Worm (Caenorhabditis elegans): ENCODE results near the gene T10B5.10.

Gene T10B5.10

ce11 chrV:1829973-1830372 lies 26.1 kb downstream of the T10B5.10 start, which contains the start of gene Y32G9B.1:
TSS of gene Y32G9B.1 (minus strand) at chrV:1830073.
- TF ChIP-seq C04F5.9 (tag; optimal IDR thresholded peaks at IDR 0.05) (no peak), aha-1 (tag; optimal IDR thresholded peaks at IDR 0.05) (no peak), dsc-1 (tag; optimal IDR thresholded peaks at IDR 0.05) (peak; percentile 14), aly-2 (tag; optimal IDR thresholded peaks at IDR 0.05) (no peak), dpl-1 (GFP tag; optimal IDR thresholded peaks at IDR 0.05) (no peak), ceh-88 (GFP tag; IDR thresholded peaks at IDR 0.05) (no peak), nhr-85 (tag) (peak; percentile 30)

ce11 chrV:1824528-1824927 lies 31.5 kb downstream of the T10B5.10 start:
- no peak for TF ChIP-seq hlh-17 (GFP tag; optimal IDR thresholded peaks at IDR 0.05; ENCODE audit: borderline replicate concordance)
- TF ChIP-seq ceh-8 (GFP tag; optimal IDR thresholded peaks at IDR 0.05) = no peak
- no peak for TF ChIP-seq fos-1 (tag; optimal IDR thresholded peaks at IDR 0.05)
- TF ChIP-seq blmp-1 (tag; optimal IDR thresholded peaks at IDR 0.05) = no peak
- no peak for TF ChIP-seq mdl-1 (tag; optimal IDR thresholded peaks at IDR 0.05)
- no peak for TF ChIP-seq dpl-1 (GFP tag; optimal IDR thresholded peaks at IDR 0.05)
- no peak for TF ChIP-seq Y116A8C.19 (tag; optimal IDR thresholded peaks at IDR 0.05; ENCODE audit: borderline replicate concordance)
- no peak for TF ChIP-seq zag-1 (tag; optimal IDR thresholded peaks at IDR 0.05)

ce11 chrV:1821287-1821686 lies 34.8 kb downstream of the T10B5.10 start, which contains the start of the genes gly-7 and mrpl-39:
TSS of gene gly-7 (minus strand) at chrV:1821323.
TSS of gene mrpl-39 (plus strand) at chrV:1821579.
- TF ChIP-seq tbx-2 (tag; optimal IDR thresholded peaks at IDR 0.05) (peak; percentile 32), swsn-7 (tag; optimal IDR thresholded peaks at IDR 0.05) (peak; percentile 11), lsy-2 (tag; optimal IDR thresholded peaks at IDR 0.05) (peak in 1 of 2 experiments; percentile 27), nhr-77 (tag; optimal IDR thresholded peaks at IDR 0.05) (no peak), skn-1 (tag; optimal IDR thresholded peaks at IDR 0.05) (peak; percentile 34), nhr-90 (tag; optimal IDR thresholded peaks at IDR 0.05; ENCODE audit: poor library complexity) (peak; percentile 2), nhr-20 (tag; optimal IDR thresholded peaks at IDR 0.05) (peak; percentile 30), nhr-85 (tag) (peak; percentile 6), C16A3.4 (tag; optimal IDR thresholded peaks at IDR 0.05) (peak; percentile 11), snu-23 (GFP tag; optimal IDR thresholded peaks at IDR 0.05) (peak; percentile 48), unc-130 (tag; optimal IDR thresholded peaks at IDR 0.05) (peak; percentile 20), nhr-47 (tag; optimal IDR thresholded peaks at IDR 0.05) (peak; percentile 33), ceh-82 (tag; optimal IDR thresholded peaks at IDR 0.05) (peak in 1 of 3 experiments; percentile 27), Y116A8C.19 (tag; optimal IDR thresholded peaks at IDR 0.05; ENCODE audit: borderline replicate concordance) (no peak), ceh-8 (GFP tag; optimal IDR thresholded peaks at IDR 0.05) (no peak), dsc-1 (tag; optimal IDR thresholded peaks at IDR 0.05) (peak; percentile 21), dpl-1 (GFP tag; optimal IDR thresholded peaks at IDR 0.05) (peak in 2 of 3 experiments; percentile 34 to 48), lin-35 (GFP tag; optimal IDR thresholded peaks at IDR 0.05) (peak; percentile 15 to 52), rnt-1 (tag; optimal IDR thresholded peaks at IDR 0.05) (peak; percentile 53), ces-1 (GFP tag; optimal IDR thresholded peaks at IDR 0.05) (no peak), xbp-1 (tag; optimal IDR thresholded peaks at IDR 0.05) (peak; percentile 28), unc-86 (tag; optimal IDR thresholded peaks at IDR 0.05) (no peak), nhr-28 (tag; optimal IDR thresholded peaks at IDR 0.05) (no peak), efl-1 (optimal IDR thresholded peaks at IDR 0.05) (peak; percentile 21 to 52), efl-1 (GFP tag; optimal IDR thresholded peaks at IDR 0.05 in 1 of 2) (peak; percentile 45 to 93)

ce11 chrV:1820749-1821148 lies 35.3 kb downstream of the T10B5.10 start:
- TF ChIP-seq dpl-1 (GFP tag; optimal IDR thresholded peaks at IDR 0.05) (peak in 1 of 3 experiments; percentile 2), efl-1 (optimal IDR thresholded peaks at IDR 0.05) (peak in 1 of 2 experiments; percentile 2), efl-1 (GFP tag; optimal IDR thresholded peaks at IDR 0.05 in 1 of 2) (peak; percentile 35 to 94), snpc-4 (tag; optimal IDR thresholded peaks at IDR 0.05) (no peak), nhr-12 (tag; optimal IDR thresholded peaks at IDR 0.05) (no peak), lin-35 (GFP tag; optimal IDR thresholded peaks at IDR 0.05) (peak in 1 of 2 experiments; percentile 1), nhr-71 (tag; optimal IDR thresholded peaks at IDR 0.05) (no peak)

Measured in whole organism, L1 larva.